Worm (Caenorhabditis elegans) whole organism, L1 larva: ENCODE results near the gene tsp-21.

Experiments
- nhr-90 ChIP-seq: sonication (generic microtip); optimal IDR thresholded peaks from 2 replicates; lab custom pipeline; 2016; ENCODE audit warnings: mild to moderate bottlenecking, missing genetic modification characterization, missing compliant biosample characterization; ENCODE audit not compliant: poor library complexity
- unc-86 ChIP-seq: sonication (generic microtip); optimal IDR thresholded peaks from 2 replicates; lab custom pipeline; 2016; ENCODE audit warnings: missing genetic modification characterization, missing compliant biosample characterization
- vab-15 ChIP-seq: sonication (generic microtip); optimal IDR thresholded peaks from 2 replicates; lab custom pipeline; 2017; ENCODE audit warnings: missing genotype, mild to moderate bottlenecking, missing genetic modification characterization, missing compliant biosample characterization

- TF ChIP-seq vab-15 (tag; lab: Kevin White, UChicago) (no peak), nhr-90 (tag; lab: Kevin White, UChicago) (no peak), unc-86 (tag; lab: Kevin White, UChicago) (no peak)
These were observed 16.8 kb downstream of the tsp-21 start, which contains the start of gene nas-37 for ce11 chrX:9948963-9949362.
